Fruit fly (Drosophila melanogaster): ENCODE measurements around the gene Coa7.
A peak's percentile ranks its signal among the peaks of the same experiment; 100 is the strongest.

The Coa7 gene

DNA sequence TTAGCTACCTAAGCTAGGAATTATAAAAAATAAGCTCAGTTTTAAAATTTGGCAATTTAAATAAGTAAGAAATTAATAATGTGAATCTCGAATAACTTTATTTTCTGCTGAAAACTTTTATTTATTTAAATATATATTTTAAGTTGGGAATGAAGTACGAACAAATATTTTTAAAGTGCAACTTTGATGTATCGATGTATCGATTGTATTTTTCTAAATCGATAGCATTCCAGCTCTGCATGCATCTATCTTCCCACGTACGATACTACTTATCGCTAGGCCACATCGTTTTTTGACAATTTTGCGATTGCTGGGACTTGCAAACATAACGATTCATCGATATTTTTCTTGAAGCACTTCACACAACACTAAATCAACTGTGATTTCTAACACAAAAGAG is 5.9 kb upstream of the Coa7 start (continued):
- TF ChIP-seq tio (GFP tag; optimal IDR thresholded peaks at IDR 0.05) (no peak), sob (GFP tag; IDR thresholded peaks at IDR 0.05) (peak; percentile 46; the same call in 1 of the 2 replicates), Ets97D (GFP tag; optimal IDR thresholded peaks at IDR 0.05) (peak; percentile 52), ac (GFP tag; optimal IDR thresholded peaks at IDR 0.05) (no peak), CG3847 (GFP tag; IDR thresholded peaks at IDR 0.05) (peak; percentile 50; the same call in 1 of the 2 replicates), gfzf (GFP tag; optimal IDR thresholded peaks at IDR 0.05) (peak; percentile 33), eyg (GFP tag; optimal IDR thresholded peaks at IDR 0.05) (no peak), GATAe (GFP tag; conservative IDR thresholded peaks at IDR 0.05) (no peak), dmrt99B (tag; optimal IDR thresholded peaks at IDR 0.05) (peak; percentile 30), Six4 (GFP tag; optimal IDR thresholded peaks at IDR 0.05) (no peak), CG5245 (GFP tag; optimal IDR thresholded peaks at IDR 0.05) (no peak), CG11560 (tag; IDR thresholded peaks at IDR 0.05) (no peak), pnt (GFP tag; optimal IDR thresholded peaks at IDR 0.05) (no peak), CG14860 (GFP tag; IDR thresholded peaks at IDR 0.05; ENCODE audit: partially characterized antibody) (peak; percentile 96), yki (optimal IDR thresholded peaks at IDR 0.05) (no peak), CG12236 (GFP tag; optimal IDR thresholded peaks at IDR 0.05) (no peak), CG6272 (GFP tag; IDR thresholded peaks at IDR 0.05) (peak; percentile 54; the same call in 1 of the 2 replicates), HLHmδ (GFP tag; optimal IDR thresholded peaks at IDR 0.05) (no peak), corto (GFP tag; optimal IDR thresholded peaks at IDR 0.05) (no peak), Doc2 (GFP tag; IDR thresholded peaks at IDR 0.05) (no peak), Nf-YB (GFP tag; optimal IDR thresholded peaks at IDR 0.05) (no peak), danr (GFP tag; IDR thresholded peaks at IDR 0.05) (no peak), Hr39 (optimal IDR thresholded peaks at IDR 0.05) (no peak), Asciz (GFP tag; optimal IDR thresholded peaks at IDR 0.05) (no peak), CG7928 (GFP tag; optimal IDR thresholded peaks at IDR 0.05) (no peak), jumu (GFP tag; optimal IDR thresholded peaks at IDR 0.05) (no peak), kah (GFP tag; optimal IDR thresholded peaks at IDR 0.05) (no peak), CG12942 (GFP tag; optimal IDR thresholded peaks at IDR 0.05) (no peak), CG17612 (GFP tag; IDR thresholded peaks at IDR 0.05) (no peak), CG30020 (tag; optimal IDR thresholded peaks at IDR 0.05) (peak; percentile 43), lbe (GFP tag; optimal IDR thresholded peaks at IDR 0.05) (no peak), HmgD (GFP tag; optimal IDR thresholded peaks at IDR 0.05) (peak; percentile 27), CG10462 (GFP tag; optimal IDR thresholded peaks at IDR 0.05) (no peak), NK7.1 (GFP tag; optimal IDR thresholded peaks at IDR 0.05) (no peak), CG34376 (GFP tag; optimal IDR thresholded peaks at IDR 0.05) (no peak), CG14014 (GFP tag; IDR thresholded peaks at IDR 0.05) (no peak), kni (GFP tag; optimal IDR thresholded peaks at IDR 0.05) (no peak), CG18011 (GFP tag; optimal IDR thresholded peaks at IDR 0.05) (no peak), CG12155 (GFP tag; optimal IDR thresholded peaks at IDR 0.05) (no peak), CG8924 (tag; optimal IDR thresholded peaks at IDR 0.05) (peak; percentile 32), CG18619 (GFP tag; optimal IDR thresholded peaks at IDR 0.05) (no peak), CG14441 (GFP tag; IDR thresholded peaks at IDR 0.05) (0 out of 2 replicates have a peak, but pooled peaks have one; percentile 11), CG34422 (GFP tag; IDR thresholded peaks at IDR 0.05) (no peak), CG6813 (GFP tag; optimal IDR thresholded peaks at IDR 0.05) (no peak), pros (GFP tag; optimal IDR thresholded peaks at IDR 0.05) (no peak), Spps (tag; optimal IDR thresholded peaks at IDR 0.05) (no peak), CTCF (GFP tag; optimal IDR thresholded peaks at IDR 0.05) (no peak), luna (GFP tag; optimal IDR thresholded peaks at IDR 0.05) (no peak), CG9437 (GFP tag; optimal IDR thresholded peaks at IDR 0.05) (no peak), Opbp (GFP tag; IDR thresholded peaks at IDR 0.05; ENCODE audit: partially characterized antibody) (peak; percentile 98), CG10654 (GFP tag; optimal IDR thresholded peaks at IDR 0.05) (no peak), p53 (GFP tag; optimal IDR thresholded peaks at IDR 0.05) (no peak), CG17359 (tag; optimal IDR thresholded peaks at IDR 0.05) (peak; percentile 15)

All from whole organism, embryonic.